Fruit fly (Drosophila melanogaster): ENCODE measurements around the gene Npc2b.

The Npc2b gene

dm6 chr3R:14095428-14095827 is 6.1 kb downstream of the Npc2b start (continued):
- TF ChIP-seq CG5180 (GFP tag; optimal IDR thresholded peaks at IDR 0.05) (peak; percentile 43), emc (GFP tag; optimal IDR thresholded peaks at IDR 0.05) (no peak), Hey (tag; optimal IDR thresholded peaks at IDR 0.05) (no peak), fd3F (GFP tag; optimal IDR thresholded peaks at IDR 0.05) (peak; percentile 21), fd96Cb (tag; optimal IDR thresholded peaks at IDR 0.05) (peak; percentile 53), stwl (tag; optimal IDR thresholded peaks at IDR 0.05) (no peak), sens-2 (GFP tag; IDR thresholded peaks at IDR 0.05) (no peak), E2f2 (GFP tag; IDR thresholded peaks at IDR 0.05) (peak; percentile 27; the same call in 1 of the 2 replicates), pan (optimal IDR thresholded peaks at IDR 0.05) (no peak), pan (GFP tag; optimal IDR thresholded peaks at IDR 0.05 in 1 of 2, IDR thresholded peaks at IDR 0.05 in 1 of 2) (peak in 1 of 2 experiments; percentile 62), CG1529 (GFP tag; optimal IDR thresholded peaks at IDR 0.05) (peak; percentile 10), cwo (GFP tag; optimal IDR thresholded peaks at IDR 0.05) (peak; percentile 54), CG2199 (GFP tag; IDR thresholded peaks at IDR 0.05) (no peak), nmo (GFP tag; optimal IDR thresholded peaks at IDR 0.05) (peak; percentile 52), mam (GFP tag; optimal IDR thresholded peaks at IDR 0.05) (peak; percentile 19), CG12071 (GFP tag; optimal IDR thresholded peaks at IDR 0.05) (no peak), CG13894 (tag; optimal IDR thresholded peaks at IDR 0.05) (no peak), Rfx (GFP tag; IDR thresholded peaks at IDR 0.05) (peak; percentile 49), CG2889 (GFP tag; IDR thresholded peaks at IDR 0.05) (no peak), wor (GFP tag; IDR thresholded peaks at IDR 0.05) (peak; percentile 40; the same call in 1 of the 2 replicates), CG34422 (GFP tag; IDR thresholded peaks at IDR 0.05) (peak; percentile 66; the same call in 1 of the 3 replicates), CG10979 (tag; optimal IDR thresholded peaks at IDR 0.05) (peak; percentile 57), CG12769 (tag; optimal IDR thresholded peaks at IDR 0.05) (no peak), CrebB (tag; optimal IDR thresholded peaks at IDR 0.05) (no peak), CG6765 (GFP tag; optimal IDR thresholded peaks at IDR 0.05) (no peak), H15 (GFP tag; IDR thresholded peaks at IDR 0.05) (0 out of 3 replicates have a peak, but pooled peaks have one; percentile 29), rib (GFP tag; IDR thresholded peaks at IDR 0.05) (no peak), CG7271 (tag; optimal IDR thresholded peaks at IDR 0.05) (no peak), tna (GFP tag; IDR thresholded peaks at IDR 0.05; ENCODE audit: partially characterized antibody) (no peak), ham (GFP tag; IDR thresholded peaks at IDR 0.05) (no peak), gt (GFP tag; IDR thresholded peaks at IDR 0.05) (no peak), az2 (GFP tag; optimal IDR thresholded peaks at IDR 0.05) (peak; percentile 41), CG17568 (GFP tag; optimal IDR thresholded peaks at IDR 0.05) (no peak), CG17359 (tag; optimal IDR thresholded peaks at IDR 0.05) (peak; percentile 70), zen (tag; optimal IDR thresholded peaks at IDR 0.05) (no peak), Mad (GFP tag; optimal IDR thresholded peaks at IDR 0.05) (no peak), Atf6 (GFP tag; IDR thresholded peaks at IDR 0.05) (peak; percentile 39; the same call in 1 of the 2 replicates), lab (GFP tag; optimal IDR thresholded peaks at IDR 0.05) (peak; percentile 39), NC2α (GFP tag; optimal IDR thresholded peaks at IDR 0.05) (no peak), jing (GFP tag; optimal IDR thresholded peaks at IDR 0.05) (no peak), Med (GFP tag) (peak; percentile 74), CG14441 (GFP tag; IDR thresholded peaks at IDR 0.05) (peak; percentile 38), CG12391 (tag; optimal IDR thresholded peaks at IDR 0.05) (peak; percentile 60), fd102C (GFP tag; optimal IDR thresholded peaks at IDR 0.05) (no peak), lov (optimal IDR thresholded peaks at IDR 0.05) (no peak), lov (GFP tag; IDR thresholded peaks at IDR 0.05) (no peak), ttk (GFP tag; IDR thresholded peaks at IDR 0.05) (peak; percentile 31; the same call in 1 of the 2 replicates), CG2129 (GFP tag; IDR thresholded peaks at IDR 0.05; ENCODE audit: partially characterized antibody) (no peak), Hr51 (GFP tag; optimal IDR thresholded peaks at IDR 0.05) (peak in 1 of 2 experiments; percentile 73), CG31365 (tag; optimal IDR thresholded peaks at IDR 0.05) (no peak), CG8924 (tag; optimal IDR thresholded peaks at IDR 0.05) (peak; percentile 49)

All from whole organism, embryonic.